Worm (Caenorhabditis elegans): Measurements from ENCODE around the gene algn-2.

The algn-2 gene

DNA sequence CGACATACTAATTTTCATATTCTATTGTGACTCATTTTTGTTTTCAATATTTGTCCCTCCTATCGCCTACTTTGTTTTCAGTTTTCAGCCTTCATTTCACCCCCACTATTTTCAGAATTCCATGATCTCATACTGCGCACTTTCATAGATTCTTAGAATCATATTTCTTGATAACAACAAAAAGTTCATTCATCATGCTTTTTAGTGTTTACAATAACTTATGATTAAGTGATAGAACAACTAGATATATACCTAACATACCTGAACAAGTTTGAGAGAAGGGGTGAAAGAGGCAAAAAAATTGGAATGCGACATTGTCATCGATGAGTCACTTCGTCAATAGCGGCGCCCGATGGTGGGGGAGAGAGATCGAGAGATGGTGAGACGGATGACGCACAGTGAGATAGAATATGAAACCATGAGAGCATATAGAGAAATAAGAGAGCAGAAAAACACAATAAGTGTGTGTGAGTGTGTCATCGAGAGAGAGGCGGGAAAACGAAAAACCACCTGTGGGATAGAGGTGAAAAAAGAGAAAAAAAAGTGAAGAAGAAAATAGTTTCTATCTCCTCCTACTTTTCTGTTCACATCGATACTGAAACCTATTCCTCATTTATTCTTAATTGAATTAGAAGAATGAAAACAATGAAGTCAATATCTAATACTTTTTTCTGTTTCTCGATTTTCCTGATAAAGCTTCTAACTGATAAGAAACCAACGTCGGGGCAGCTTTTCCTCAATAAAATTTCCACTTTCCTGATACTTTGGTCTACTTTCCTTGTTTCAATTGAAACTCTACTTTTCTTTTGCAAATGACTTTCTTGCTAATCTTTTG, 38.2 kb upstream of the algn-2 start (continued):
- TF ChIP-seq lin-39 (tag; optimal IDR thresholded peaks at IDR 0.05) = peak; percentile 20
- TF ChIP-seq zip-4 (GFP tag; optimal IDR thresholded peaks at IDR 0.05) = no peak
- TF ChIP-seq elt-3 (tag; optimal IDR thresholded peaks at IDR 0.05) = peak in 2 of 6 experiments; percentile 12 to 55
- TF ChIP-seq fkh-10 (GFP tag; optimal IDR thresholded peaks at IDR 0.05) = no peak
- peak; percentile 18 for TF ChIP-seq ceh-8 (GFP tag; optimal IDR thresholded peaks at IDR 0.05)
- TF ChIP-seq efl-1 (optimal IDR thresholded peaks at IDR 0.05) = peak; percentile 64 to 76
- peak; percentile 57 to 84 for TF ChIP-seq efl-1 (GFP tag; optimal IDR thresholded peaks at IDR 0.05 in 1 of 2)
- peak; percentile 69 for TF ChIP-seq skn-1 (tag; optimal IDR thresholded peaks at IDR 0.05)
- TF ChIP-seq nhr-77 (tag; optimal IDR thresholded peaks at IDR 0.05) = peak; percentile 69
- peak; percentile 47 for TF ChIP-seq nhr-90 (tag; optimal IDR thresholded peaks at IDR 0.05; ENCODE audit: poor library complexity)
- peak; percentile 85 for TF ChIP-seq nhr-20 (tag; optimal IDR thresholded peaks at IDR 0.05)
- peak; percentile 25 to 58 (median 53) for TF ChIP-seq dpl-1 (GFP tag; optimal IDR thresholded peaks at IDR 0.05)
- TF ChIP-seq unc-130 (tag; optimal IDR thresholded peaks at IDR 0.05) = peak; percentile 52
- TF ChIP-seq nhr-85 (tag) = peak; percentile 94
- TF ChIP-seq lsy-2 (tag; optimal IDR thresholded peaks at IDR 0.05) = peak; percentile 55 to 79
- TF ChIP-seq xbp-1 (tag; optimal IDR thresholded peaks at IDR 0.05) = peak; percentile 56
- peak; percentile 77 for TF ChIP-seq nhr-47 (tag; optimal IDR thresholded peaks at IDR 0.05)
- TF ChIP-seq dsc-1 (tag; optimal IDR thresholded peaks at IDR 0.05) = peak; percentile 46
- TF ChIP-seq isw-1 (GFP tag; IDR thresholded peaks at IDR 0.05) = 0 out of 2 replicates have a peak, but pooled peaks have one; percentile 14
- no peak for TF ChIP-seq lin-13 (GFP tag; optimal IDR thresholded peaks at IDR 0.05)
- no peak for TF ChIP-seq ces-1 (GFP tag; optimal IDR thresholded peaks at IDR 0.05)
- peak; percentile 27 for TF ChIP-seq C16A3.4 (tag; optimal IDR thresholded peaks at IDR 0.05)
- no peak for TF ChIP-seq nhr-84 (tag; optimal IDR thresholded peaks at IDR 0.05)
- TF ChIP-seq snpc-4 (tag; optimal IDR thresholded peaks at IDR 0.05) = no peak
- TF ChIP-seq nhr-19 (GFP tag; conservative IDR thresholded peaks at IDR 0.05) = peak; percentile 57
- TF ChIP-seq nhr-237 (tag; optimal IDR thresholded peaks at IDR 0.05) = peak; percentile 10
- TF ChIP-seq pax-3 (tag; optimal IDR thresholded peaks at IDR 0.05) = peak; percentile 46
- TF ChIP-seq unc-86 (tag; optimal IDR thresholded peaks at IDR 0.05) = peak; percentile 59
- TF ChIP-seq nhr-11 (tag; optimal IDR thresholded peaks at IDR 0.05) = peak; percentile 21
- peak; percentile 99 for TF ChIP-seq fos-1 (tag; optimal IDR thresholded peaks at IDR 0.05)
- TF ChIP-seq tlp-1 (tag; optimal IDR thresholded peaks at IDR 0.05) = no peak
- peak; percentile 11 for TF ChIP-seq egl-13 (tag; optimal IDR thresholded peaks at IDR 0.05)
- TF ChIP-seq lin-35 (GFP tag; optimal IDR thresholded peaks at IDR 0.05) = peak; percentile 71 to 77
- no peak for TF ChIP-seq C34B4.2 (tag; optimal IDR thresholded peaks at IDR 0.05)
- peak; percentile 58 for TF ChIP-seq irx-1 (tag; optimal IDR thresholded peaks at IDR 0.05)
- TF ChIP-seq mep-1 (tag; optimal IDR thresholded peaks at IDR 0.05) = peak; percentile 80
- TF ChIP-seq ceh-82 (tag; optimal IDR thresholded peaks at IDR 0.05) = peak; percentile 54 to 68 (median 55)
- TF ChIP-seq hpl-2 (GFP tag; optimal IDR thresholded peaks at IDR 0.05) = no peak
- TF ChIP-seq lin-14 (GFP tag; optimal IDR thresholded peaks at IDR 0.05) = peak; percentile 92

DNA sequence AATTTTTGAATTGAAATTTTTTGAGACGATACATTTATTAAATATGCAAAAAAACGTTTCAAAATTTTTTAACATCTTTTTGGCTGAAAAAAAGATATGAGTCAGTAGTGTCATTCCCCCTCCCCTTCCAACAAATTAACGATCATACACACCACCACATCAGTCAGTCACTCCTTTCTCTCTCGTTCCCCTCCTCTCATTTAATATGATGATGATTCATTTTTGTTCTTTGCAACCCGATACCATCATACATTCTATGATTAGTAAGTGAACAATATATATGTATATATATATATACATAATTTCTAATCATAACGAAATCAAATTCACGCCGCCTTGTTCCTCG, 37.6 kb upstream of the algn-2 start:
- TF ChIP-seq irx-1 (tag; optimal IDR thresholded peaks at IDR 0.05) (no peak), lin-14 (GFP tag; optimal IDR thresholded peaks at IDR 0.05) (peak; percentile 14), nhr-77 (tag; optimal IDR thresholded peaks at IDR 0.05) (no peak), mep-1 (tag; optimal IDR thresholded peaks at IDR 0.05) (peak; percentile 29), ceh-63 (GFP tag; optimal IDR thresholded peaks at IDR 0.05) (peak; percentile 30)
